Fruit fly (Drosophila melanogaster): ENCODE data around the gene PXo.

DNA sequence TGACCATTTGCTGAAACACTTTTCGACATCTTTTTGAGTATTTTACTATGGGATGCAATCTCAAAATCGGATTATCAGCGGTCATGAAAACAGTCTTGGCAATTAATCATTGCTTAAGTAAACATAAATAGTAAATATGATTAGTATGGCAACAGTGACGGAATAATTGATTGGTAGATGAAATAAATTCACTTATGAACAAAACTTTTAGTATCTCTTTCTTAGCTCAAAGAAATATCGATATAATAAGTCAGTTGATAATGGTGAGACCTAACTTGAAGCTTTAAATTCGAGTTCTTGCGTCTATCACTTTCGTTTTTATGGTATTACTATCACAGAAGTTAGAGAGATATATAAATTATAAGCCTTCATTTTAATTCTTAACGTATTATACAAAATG lies 49.9 kb downstream of the PXo start, which contains the start of gene CG5568:
- no peak for TF ChIP-seq CG7101 (tag; optimal IDR thresholded peaks at IDR 0.05)
- TF ChIP-seq Crg-1 (GFP tag; optimal IDR thresholded peaks at IDR 0.05), result no peak
- TF ChIP-seq cic (GFP tag; optimal IDR thresholded peaks at IDR 0.05), result no peak
- no peak for TF ChIP-seq CG14711 (tag; optimal IDR thresholded peaks at IDR 0.05)
- TF ChIP-seq cnc (optimal IDR thresholded peaks at IDR 0.05), result no peak
- no peak for TF ChIP-seq Clk (GFP tag; optimal IDR thresholded peaks at IDR 0.05)
- no peak for TF ChIP-seq CG12768 (GFP tag; optimal IDR thresholded peaks at IDR 0.05)
- no peak for TF ChIP-seq CG5204 (GFP tag; optimal IDR thresholded peaks at IDR 0.05)
- no peak for TF ChIP-seq CG1620 (GFP tag; optimal IDR thresholded peaks at IDR 0.05)
- no peak for TF ChIP-seq tj (GFP tag; optimal IDR thresholded peaks at IDR 0.05)
- TF ChIP-seq CG7045 (GFP tag; optimal IDR thresholded peaks at IDR 0.05), result no peak
- no peak for TF ChIP-seq kay (GFP tag; ENCODE audit: borderline replicate concordance)
- no peak for TF ChIP-seq pad (GFP tag; optimal IDR thresholded peaks at IDR 0.05)
